Fruit fly (Drosophila melanogaster) whole organism, embryonic: ENCODE results near the gene LSm3.

Experiments
- Aef1 ChIP-seq: fragments of 200-800 bp; sonication (Bioruptor generic); IDR thresholded peaks from 3 replicates; pipeline ENCODE4 v1.3.6; 2022; ENCODE audit warnings: missing biosample characterization, missing genetic modification characterization
- Atf-2 ChIP-seq: fragments of 200-800 bp; sonication (Bioruptor generic); optimal IDR thresholded peaks from 2 replicates; lab custom pipeline; 2016; ENCODE audit warnings: missing biosample characterization, missing genetic modification characterization
- BEAF-32 ChIP-seq: fragments of 200-800 bp; sonication (Bioruptor generic); optimal IDR thresholded peaks from 3 replicates; lab custom pipeline; 2017; ENCODE audit warnings: missing biosample characterization, missing genetic modification characterization, mild to moderate bottlenecking, moderate library complexity, missing genetic modification reagents
- CG10274 ChIP-seq: fragments of 200-800 bp; sonication (Bioruptor generic); optimal IDR thresholded peaks from 3 replicates; lab custom pipeline; 2017; ENCODE audit warnings: missing biosample characterization, mild to moderate bottlenecking, missing genetic modification characterization
- CG10959 ChIP-seq: fragments of 200-800 bp; sonication (Bioruptor generic); IDR thresholded peaks from 2 replicates; pipeline ENCODE4 v1.3.6; 2022; ENCODE audit warnings: missing biosample characterization, missing genetic modification characterization
- CG11093 ChIP-seq: fragments of 200-800 bp; sonication (Bioruptor generic); IDR thresholded peaks from 3 replicates; pipeline ENCODE4 v1.3.6; 2022; ENCODE audit warnings: missing biosample characterization, missing genetic modification characterization
- CG11398 ChIP-seq: fragments of 200-800 bp; sonication (Bioruptor generic); optimal IDR thresholded peaks from 2 replicates; lab custom pipeline; 2016; ENCODE audit warnings: missing biosample characterization, missing genetic modification characterization
- CG13123 ChIP-seq: fragments of 200-800 bp; sonication (Bioruptor generic); optimal IDR thresholded peaks from 2 replicates; lab custom pipeline; 2016; ENCODE audit warnings: missing biosample characterization, missing genetic modification characterization
- CG15269 ChIP-seq: fragments of 200-800 bp; sonication (Bioruptor generic); optimal IDR thresholded peaks from 2 replicates; lab custom pipeline; 2018; ENCODE audit warnings: missing biosample characterization, mild to moderate bottlenecking, missing genetic modification characterization, moderate library complexity
- CG16779 ChIP-seq: fragments of 200-800 bp; sonication (Bioruptor generic); IDR thresholded peaks from 2 replicates; pipeline ENCODE4 v1.3.6; 2022; ENCODE audit warnings: missing biosample characterization, missing genetic modification characterization
- CG17385 ChIP-seq: fragments of 200-800 bp; sonication (Bioruptor generic); optimal IDR thresholded peaks from 3 replicates; lab custom pipeline; 2018; ENCODE audit warnings: missing biosample characterization, mild to moderate bottlenecking, missing genetic modification characterization
- CG17802 ChIP-seq: fragments of 200-800 bp; sonication (Bioruptor generic); optimal IDR thresholded peaks from 2 replicates; lab custom pipeline; 2018; ENCODE audit warnings: missing biosample characterization, mild to moderate bottlenecking, missing genetic modification characterization, moderate library complexity
- CG3281 ChIP-seq: fragments of 200-800 bp; sonication (Bioruptor generic); optimal IDR thresholded peaks from 3 replicates; lab custom pipeline; 2017; ENCODE audit warnings: missing biosample characterization, mild to moderate bottlenecking, missing genetic modification characterization
- CG33213 ChIP-seq: fragments of 200-800 bp; sonication (Bioruptor generic); optimal IDR thresholded peaks from 3 replicates; lab custom pipeline; 2016; ENCODE audit warnings: missing biosample characterization, missing genetic modification characterization
- CG34376 ChIP-seq: fragments of 200-800 bp; sonication (Bioruptor generic); optimal IDR thresholded peaks from 2 replicates; lab custom pipeline; 2018; ENCODE audit warnings: missing biosample characterization, mild to moderate bottlenecking, missing genetic modification characterization
- CG42726 ChIP-seq: fragments of 200-800 bp; sonication (Bioruptor generic); IDR thresholded peaks from 2 replicates; pipeline ENCODE4 v1.3.6; 2022; ENCODE audit warnings: missing biosample characterization, missing genetic modification characterization; ENCODE audit not compliant: partially characterized antibody
- CG4360 ChIP-seq: fragments of 200-800 bp; sonication (Bioruptor generic); IDR thresholded peaks from 2 replicates; pipeline ENCODE4 v1.3.6; 2022; ENCODE audit warnings: missing biosample characterization, missing genetic modification characterization
- CG4617 ChIP-seq: fragments of 200-800 bp; sonication (Bioruptor generic); optimal IDR thresholded peaks from 3 replicates; lab custom pipeline; 2016; ENCODE audit warnings: missing biosample characterization, missing genetic modification characterization, borderline replicate concordance
- CG5245 ChIP-seq: fragments of 200-800 bp; sonication (Bioruptor generic); optimal IDR thresholded peaks from 3 replicates; lab custom pipeline; 2016; ENCODE audit warnings: missing biosample characterization, missing genetic modification characterization
- CG5953 ChIP-seq: fragments of 200-800 bp; sonication (Bioruptor generic); IDR thresholded peaks from 2 replicates; pipeline ENCODE4 v1.3.6; 2022; ENCODE audit warnings: missing biosample characterization, missing genetic modification characterization
- CG7556 ChIP-seq: fragments of 200-800 bp; sonication (Bioruptor generic); optimal IDR thresholded peaks from 2 replicates; lab custom pipeline; 2017; ENCODE audit warnings: missing biosample characterization, mild to moderate bottlenecking, missing genetic modification characterization
- CG7839 ChIP-seq: fragments of 200-800 bp; sonication (Bioruptor generic); optimal IDR thresholded peaks from 3 replicates; lab custom pipeline; 2018; ENCODE audit warnings: missing biosample characterization, mild to moderate bottlenecking, missing genetic modification characterization, moderate library complexity
- CrebB ChIP-seq: fragments of 200-800 bp; sonication (Bioruptor generic); optimal IDR thresholded peaks from 3 replicates; lab custom pipeline; 2018; ENCODE audit warnings: missing biosample characterization, mild to moderate bottlenecking, missing genetic modification characterization
- D ChIP-seq, 2 experiments: fragments of 200-800 bp in 1 of 2; fragments of >200 bp in 1 of 2; sonication (Bioruptor generic) in 1 of 2; optimal IDR thresholded peaks; 2 replicates in 1 of 2; 3 replicates in 1 of 2; lab custom pipeline; 2017; ENCODE audit warnings: mild to moderate bottlenecking in 1 of 2, missing biosample characterization in 1 of 2, missing genetic modification characterization in 1 of 2, missing genetic modification reagents in 1 of 2
- Gug ChIP-seq: fragments of 200-800 bp; sonication (Bioruptor generic); IDR thresholded peaks from 4 replicates; pipeline ENCODE4 v1.3.6; 2022; ENCODE audit warnings: missing biosample characterization, missing genetic modification characterization
- H2.0 ChIP-seq: fragments of 200-800 bp; sonication (Bioruptor generic); IDR thresholded peaks from 2 replicates; pipeline ENCODE4 v1.3.6; 2022; ENCODE audit warnings: missing biosample characterization, missing genetic modification characterization
- HmgD ChIP-seq: fragments of 200-800 bp; sonication (Bioruptor generic); optimal IDR thresholded peaks from 3 replicates; lab custom pipeline; 2016; ENCODE audit warnings: missing biosample characterization, missing genetic modification characterization
- Kr ChIP-seq: fragments of 200-800 bp; sonication (Bioruptor generic); optimal IDR thresholded peaks from 2 replicates; lab custom pipeline; 2017; ENCODE audit warnings: missing biosample characterization, mild to moderate bottlenecking, missing genetic modification characterization
- MBD-R2 ChIP-seq: fragments of 200-800 bp; sonication (Bioruptor generic); IDR thresholded peaks from 2 replicates; pipeline ENCODE4 v1.3.6; 2022; ENCODE audit warnings: missing biosample characterization, missing genetic modification characterization
- NC2α ChIP-seq: fragments of 200-800 bp; sonication (Bioruptor generic); optimal IDR thresholded peaks from 2 replicates; lab custom pipeline; 2016; ENCODE audit warnings: missing biosample characterization, missing genetic modification characterization
- Pdp1 ChIP-seq, 2 experiments: fragments of 200-800 bp; sonication (Bioruptor generic); optimal IDR thresholded peaks; 3 replicates each; lab custom pipeline; 2016; ENCODE audit warnings: missing biosample characterization in 2 of 2, missing genetic modification characterization in 2 of 2, mild to moderate bottlenecking in 1 of 2, moderate library complexity in 1 of 2
- Xbp1 ChIP-seq: fragments of 200-800 bp; sonication (Bioruptor generic); optimal IDR thresholded peaks from 3 replicates; lab custom pipeline; 2016; ENCODE audit warnings: missing biosample characterization, mild to moderate bottlenecking, missing genetic modification characterization
- ac ChIP-seq: fragments of 200-800 bp; sonication (Bioruptor generic); optimal IDR thresholded peaks from 3 replicates; lab custom pipeline; 2017; ENCODE audit warnings: missing biosample characterization, mild to moderate bottlenecking, missing genetic modification characterization
- cg ChIP-seq: fragments of 200-800 bp; sonication (Bioruptor generic); optimal IDR thresholded peaks from 3 replicates; lab custom pipeline; 2019; ENCODE audit warnings: missing biosample characterization, mild to moderate bottlenecking, missing genetic modification characterization, moderate library complexity
- chn ChIP-seq: fragments of 200-800 bp; sonication (Bioruptor generic); optimal IDR thresholded peaks from 2 replicates; lab custom pipeline; 2016; ENCODE audit warnings: missing biosample characterization, missing genetic modification characterization
- crol ChIP-seq: fragments of 200-800 bp; sonication (Bioruptor generic); IDR thresholded peaks from 2 replicates; pipeline ENCODE4 v1.3.6; 2022; ENCODE audit warnings: missing biosample characterization, missing genetic modification characterization
- da ChIP-seq: fragments of 200-800 bp; sonication (Bioruptor generic); optimal IDR thresholded peaks from 2 replicates; lab custom pipeline; 2016; ENCODE audit warnings: missing biosample characterization, missing genetic modification characterization
- fd3F ChIP-seq: fragments of 200-800 bp; sonication (Bioruptor generic); optimal IDR thresholded peaks from 2 replicates; lab custom pipeline; 2018; ENCODE audit warnings: missing biosample characterization, mild to moderate bottlenecking, missing genetic modification characterization, moderate library complexity
- mirr ChIP-seq: fragments of 200-800 bp; sonication (Bioruptor generic); optimal IDR thresholded peaks from 3 replicates; lab custom pipeline; 2018; ENCODE audit warnings: missing biosample characterization, mild to moderate bottlenecking, missing genetic modification characterization
- mld ChIP-seq: fragments of 200-800 bp; sonication (Bioruptor generic); IDR thresholded peaks from 3 replicates; pipeline ENCODE4 v1.3.6; 2022; ENCODE audit warnings: missing biosample characterization, missing genetic modification characterization; ENCODE audit not compliant: partially characterized antibody
- nmo ChIP-seq: fragments of 200-800 bp; sonication (Bioruptor generic); optimal IDR thresholded peaks from 2 replicates; lab custom pipeline; 2018; ENCODE audit warnings: missing biosample characterization, mild to moderate bottlenecking, missing genetic modification characterization, moderate library complexity
- phol ChIP-seq: fragments of 200-800 bp; sonication (Bioruptor generic); optimal IDR thresholded peaks from 3 replicates; lab custom pipeline; 2018; ENCODE audit warnings: missing biosample characterization, mild to moderate bottlenecking, missing genetic modification characterization, moderate library complexity
- psq ChIP-seq: fragments of 200-800 bp; sonication (Bioruptor generic); optimal IDR thresholded peaks from 2 replicates; lab custom pipeline; 2017; ENCODE audit warnings: missing biosample characterization, missing genetic modification characterization
- rib ChIP-seq: fragments of 200-800 bp; sonication (Bioruptor generic); IDR thresholded peaks from 2 replicates; pipeline ENCODE4 v1.3.6; 2022; ENCODE audit warnings: missing biosample characterization, missing genetic modification characterization
- sim ChIP-seq: fragments of 200-800 bp; sonication (Bioruptor generic); IDR thresholded peaks from 2 replicates; pipeline ENCODE4 v1.3.6; 2022; ENCODE audit warnings: missing biosample characterization, missing genetic modification characterization
- tna ChIP-seq: fragments of 200-800 bp; sonication (Bioruptor generic); IDR thresholded peaks from 2 replicates; pipeline ENCODE4 v1.3.6; 2022; ENCODE audit warnings: missing biosample characterization, missing genetic modification characterization; ENCODE audit not compliant: partially characterized antibody
- zf30C ChIP-seq: fragments of 200-800 bp; sonication (Bioruptor generic); optimal IDR thresholded peaks from 3 replicates; lab custom pipeline; 2018; ENCODE audit warnings: missing biosample characterization, mild to moderate bottlenecking, missing genetic modification characterization
- zfh2 ChIP-seq: fragments of 200-800 bp; sonication (Bioruptor generic); optimal IDR thresholded peaks from 2 replicates; lab custom pipeline; 2016; ENCODE audit warnings: missing biosample characterization, missing genetic modification characterization

LSm3 gene

DNA sequence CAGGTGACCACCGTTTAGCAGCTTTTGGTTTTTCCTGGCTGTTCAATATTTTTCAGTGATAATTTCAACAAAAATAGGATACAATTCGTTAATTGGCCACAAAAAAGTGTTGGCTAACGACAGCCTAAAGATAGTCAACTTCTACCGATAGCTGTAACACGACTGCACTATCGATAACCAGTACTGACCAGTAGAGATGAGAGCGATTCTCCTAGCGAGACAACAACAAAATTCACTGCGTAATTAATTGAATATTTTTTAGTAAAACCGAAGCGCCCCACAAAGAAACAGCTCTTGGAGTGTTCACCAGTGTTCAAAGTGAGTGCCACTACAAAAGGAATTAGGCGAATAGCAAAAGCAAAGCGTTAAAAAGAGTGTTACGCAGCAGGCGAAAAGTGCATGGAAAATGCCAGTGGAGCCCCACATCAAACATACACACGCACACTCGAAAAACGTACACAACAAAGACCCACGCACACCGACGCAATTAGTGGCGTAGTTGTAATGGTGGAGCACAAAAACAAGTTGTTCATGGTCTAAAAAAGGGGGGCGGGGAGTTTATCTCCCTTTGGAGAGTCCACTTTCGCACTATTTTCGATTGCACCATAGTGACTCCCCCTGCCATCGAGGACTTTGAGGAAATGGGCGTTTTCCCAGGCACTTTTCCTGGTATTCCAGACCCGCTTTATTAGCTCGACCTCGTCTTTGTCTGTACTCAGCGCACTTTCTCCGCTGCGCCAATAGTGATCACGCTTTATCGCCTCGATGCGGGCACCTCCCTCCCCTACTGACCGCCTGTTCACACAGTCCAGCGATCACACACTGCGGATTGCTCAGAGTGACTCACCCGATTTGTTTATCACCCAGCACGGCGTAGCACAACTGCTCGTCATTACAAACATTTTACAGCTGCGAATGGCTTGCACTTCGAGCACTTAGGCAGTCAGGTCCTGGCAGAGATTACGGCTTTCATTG is 3.0 kb upstream of the LSm3 start, which contains the start of the genes Epp and Rab7 (continued):
- TF ChIP-seq rib (GFP tag; lab: Robert Waterston, UW) (no peak), zf30C (GFP tag; lab: Kevin White, UChicago) (no peak), psq (no peak), CG11093 (GFP tag; lab: Robert Waterston, UW) (no peak), CG10274 (GFP tag; lab: Kevin White, UChicago) (no peak), CG11398 (GFP tag; lab: Kevin White, UChicago) (no peak), CG5245 (GFP tag; lab: Kevin White, UChicago) (no peak), CG42726 (GFP tag; lab: Robert Waterston, UW) (peak; percentile 93), fd3F (GFP tag; lab: Kevin White, UChicago) (no peak), Gug (no peak; the same call in 3 of the 4 replicates), CG7839 (tag; lab: Kevin White, UChicago) (no peak), Kr (GFP tag; lab: Kevin White, UChicago) (no peak), CG13123 (GFP tag; lab: Kevin White, UChicago) (peak; percentile 3), CrebB (tag; lab: Kevin White, UChicago) (no peak), cg (GFP tag; lab: Kevin White, UChicago) (peak; percentile 96), CG5953 (0 out of 2 replicates have a peak, but pooled peaks have one; percentile 45), crol (GFP tag; lab: Robert Waterston, UW) (peak; percentile 66), phol (tag; lab: Kevin White, UChicago) (peak; percentile 43), CG15269 (tag; lab: Kevin White, UChicago) (no peak), D (optimal IDR thresholded peaks at IDR 0.05; lab: Kevin White, UChicago) (no peak), D (GFP tag; optimal IDR thresholded peaks at IDR 0.05; lab: Kevin White, UChicago) (no peak), CG3281 (peak; percentile 21), nmo (GFP tag; lab: Kevin White, UChicago) (peak; percentile 59), da (no peak), CG34376 (peak; percentile 36), H2.0 (GFP tag; lab: Robert Waterston, UW) (no peak), CG4617 (GFP tag; lab: Kevin White, UChicago) (peak; percentile 90), MBD-R2 (peak; percentile 84), Aef1 (GFP tag; lab: Robert Waterston, UW) (peak; percentile 68; the same call in 2 of the 3 replicates), BEAF-32 (GFP tag; lab: Kevin White, UChicago) (peak; percentile 94), ac (GFP tag; lab: Kevin White, UChicago) (no peak), CG4360 (GFP tag; lab: Robert Waterston, UW) (peak; percentile 82), sim (no peak), HmgD (GFP tag; lab: Kevin White, UChicago) (peak; percentile 77), CG16779 (GFP tag; lab: Robert Waterston, UW) (no peak), mirr (GFP tag; lab: Kevin White, UChicago) (peak; percentile 17), zfh2 (GFP tag; lab: Kevin White, UChicago) (peak; percentile 70), CG10959 (GFP tag; lab: Robert Waterston, UW) (no peak), mld (GFP tag; lab: Robert Waterston, UW) (peak; percentile 84; the same call in 2 of the 3 replicates), CG17385 (GFP tag; lab: Kevin White, UChicago) (peak; percentile 43), CG7556 (no peak), Xbp1 (GFP tag; lab: Kevin White, UChicago) (peak; percentile 51), Atf-2 (GFP tag; lab: Kevin White, UChicago) (no peak), chn (GFP tag; lab: Kevin White, UChicago) (peak; percentile 31), NC2α (GFP tag; lab: Kevin White, UChicago) (no peak), Pdp1 (GFP tag; optimal IDR thresholded peaks at IDR 0.05; lab: Kevin White, UChicago) (peak; percentile 50 to 89), CG17802 (tag; lab: Kevin White, UChicago) (no peak), CG33213 (GFP tag; lab: Kevin White, UChicago) (peak; percentile 51), tna (GFP tag; lab: Robert Waterston, UW) (peak; percentile 78)
